Fruit fly (Drosophila melanogaster) whole organism, embryonic: ENCODE measurements around the gene CG31259.

Experiments
- CG10366 ChIP-seq: fragments of 200-800 bp; sonication (Bioruptor generic); IDR thresholded peaks from 2 replicates; pipeline ENCODE4 v1.3.6; 2022; ENCODE audit warnings: missing biosample characterization, missing genetic modification characterization
- CG14860 ChIP-seq: fragments of 200-800 bp; sonication (Bioruptor generic); IDR thresholded peaks from 3 replicates; pipeline ENCODE4 v1.3.6; 2022; ENCODE audit warnings: missing biosample characterization, missing genetic modification characterization; ENCODE audit not compliant: partially characterized antibody
- CG6254 ChIP-seq: fragments of 200-800 bp; sonication (Bioruptor generic); optimal IDR thresholded peaks from 3 replicates; lab custom pipeline; 2017; ENCODE audit warnings: mild to moderate bottlenecking, missing biosample characterization, missing genetic modification reagents, missing genetic modification characterization
- Chrac-16 ChIP-seq: fragments of 200-800 bp; sonication (Bioruptor generic); optimal IDR thresholded peaks from 3 replicates; lab custom pipeline; 2016; ENCODE audit warnings: missing biosample characterization, missing genetic modification characterization
- Mad ChIP-seq: fragments of 200-800 bp; sonication (Bioruptor generic); optimal IDR thresholded peaks from 2 replicates; lab custom pipeline; 2016; ENCODE audit warnings: missing biosample characterization, missing genetic modification characterization
- fd3F ChIP-seq: fragments of 200-800 bp; sonication (Bioruptor generic); optimal IDR thresholded peaks from 2 replicates; lab custom pipeline; 2018; ENCODE audit warnings: missing biosample characterization, mild to moderate bottlenecking, missing genetic modification characterization, moderate library complexity
- jumu ChIP-seq: fragments of 200-800 bp; sonication (Bioruptor generic); optimal IDR thresholded peaks from 3 replicates; lab custom pipeline; 2016; ENCODE audit warnings: missing biosample characterization, missing genetic modification characterization
- sqz ChIP-seq: fragments of 200-800 bp; sonication (Bioruptor generic); optimal IDR thresholded peaks from 3 replicates; lab custom pipeline; 2018; ENCODE audit warnings: missing biosample characterization, mild to moderate bottlenecking, missing genetic modification characterization

dm6 chr3R:8545915-8546314, 22.2 kb downstream of the CG31259 start:
- no peak for TF ChIP-seq sqz (GFP tag; lab: Kevin White, UChicago)
- no peak for TF ChIP-seq fd3F (GFP tag; lab: Kevin White, UChicago)
- no peak for TF ChIP-seq CG10366 (GFP tag; lab: Robert Waterston, UW)
- no peak for TF ChIP-seq CG14860 (GFP tag; lab: Robert Waterston, UW)
- TF ChIP-seq Mad = no peak
- no peak for TF ChIP-seq Chrac-16 (GFP tag; lab: Kevin White, UChicago)
- no peak for TF ChIP-seq jumu (GFP tag; lab: Kevin White, UChicago)
- no peak for TF ChIP-seq CG6254
